Fruit fly (Drosophila melanogaster): ENCODE results near the gene Cp19.
A peak's percentile ranks its signal among the peaks of the same experiment; 100 is the strongest.

Cp19 gene

dm6 chr3L:8731494-8731994, 1.9 kb downstream of the Cp19 start, which contains the start of gene Cp16:
TSS of gene Cp16 (plus strand) at chr3L:8731944.
- TF ChIP-seq H2.0 (GFP tag; IDR thresholded peaks at IDR 0.05), result no peak
- TF ChIP-seq CG8281 (tag; optimal IDR thresholded peaks at IDR 0.05), result no peak
- no peak for TF ChIP-seq yki (optimal IDR thresholded peaks at IDR 0.05)
- no peak for TF ChIP-seq CG12769 (tag; optimal IDR thresholded peaks at IDR 0.05)
- TF ChIP-seq knrl (GFP tag; IDR thresholded peaks at IDR 0.05; ENCODE audit: partially characterized antibody), result peak; percentile 20; the same call in 1 of the 3 replicates
- no peak for TF ChIP-seq gsb (GFP tag; IDR thresholded peaks at IDR 0.05)
- no peak for TF ChIP-seq CG10959 (GFP tag; IDR thresholded peaks at IDR 0.05)
- TF ChIP-seq Dref (GFP tag; IDR thresholded peaks at IDR 0.05), result 0 out of 2 replicates have a peak, but pooled peaks have one; percentile 1
- peak; percentile 66 for TF ChIP-seq Hr39 (optimal IDR thresholded peaks at IDR 0.05)

dm6 chr3L:8741051-8741468, 11.4 kb downstream of the Cp19 start:
- no peak for TF ChIP-seq Oaz (GFP tag; IDR thresholded peaks at IDR 0.05)
- TF ChIP-seq CG2875 (GFP tag; optimal IDR thresholded peaks at IDR 0.05), result peak; percentile 27
- TF ChIP-seq Xrp1 (GFP tag; IDR thresholded peaks at IDR 0.05), result no peak
- no peak for TF ChIP-seq Usf (GFP tag; optimal IDR thresholded peaks at IDR 0.05)
- TF ChIP-seq CG11398 (GFP tag; optimal IDR thresholded peaks at IDR 0.05), result no peak
- peak; percentile 65 for TF ChIP-seq NfI (GFP tag; optimal IDR thresholded peaks at IDR 0.05)
- peak; percentile 58 for TF ChIP-seq HHEX (GFP tag; optimal IDR thresholded peaks at IDR 0.05)
- no peak for TF ChIP-seq Vsx1 (GFP tag; optimal IDR thresholded peaks at IDR 0.05)
- TF ChIP-seq sd (tag; optimal IDR thresholded peaks at IDR 0.05), result peak; percentile 98
- no peak for TF ChIP-seq cg (GFP tag; optimal IDR thresholded peaks at IDR 0.05)
- TF ChIP-seq Aef1 (GFP tag; IDR thresholded peaks at IDR 0.05), result no peak
- TF ChIP-seq CG2678 (tag; optimal IDR thresholded peaks at IDR 0.05), result no peak
- TF ChIP-seq odd (GFP tag; optimal IDR thresholded peaks at IDR 0.05), result peak; percentile 38
- no peak for TF ChIP-seq CG10959 (GFP tag; IDR thresholded peaks at IDR 0.05)
- no peak for TF ChIP-seq CG16863 (GFP tag; optimal IDR thresholded peaks at IDR 0.05)
- no peak for TF ChIP-seq run (tag; optimal IDR thresholded peaks at IDR 0.05)
- no peak for TF ChIP-seq CG7372 (GFP tag; IDR thresholded peaks at IDR 0.05)
- TF ChIP-seq HLH54F (GFP tag; optimal IDR thresholded peaks at IDR 0.05), result no peak
- TF ChIP-seq klu (GFP tag; IDR thresholded peaks at IDR 0.05), result no peak
- no peak for TF ChIP-seq CG3838 (GFP tag; optimal IDR thresholded peaks at IDR 0.05)
- no peak for TF ChIP-seq pho (GFP tag; optimal IDR thresholded peaks at IDR 0.05)
- TF ChIP-seq Dp (GFP tag; optimal IDR thresholded peaks at IDR 0.05), result no peak
- no peak; the same call in 1 of the 2 replicates for TF ChIP-seq CG14441 (GFP tag; IDR thresholded peaks at IDR 0.05)
- TF ChIP-seq CG10267 (tag; optimal IDR thresholded peaks at IDR 0.05), result no peak
- TF ChIP-seq CG31441 (GFP tag; IDR thresholded peaks at IDR 0.05), result no peak
- TF ChIP-seq zf30C (GFP tag; optimal IDR thresholded peaks at IDR 0.05), result no peak
- TF ChIP-seq CG31388 (GFP tag; optimal IDR thresholded peaks at IDR 0.05), result no peak
- TF ChIP-seq CG3065 (GFP tag; optimal IDR thresholded peaks at IDR 0.05), result no peak
- no peak for TF ChIP-seq twi (tag; optimal IDR thresholded peaks at IDR 0.05)
- no peak for TF ChIP-seq mirr (GFP tag; optimal IDR thresholded peaks at IDR 0.05)
- TF ChIP-seq CG12104 (GFP tag; optimal IDR thresholded peaks at IDR 0.05), result no peak
- no peak for TF ChIP-seq Camta (GFP tag; optimal IDR thresholded peaks at IDR 0.05)
- TF ChIP-seq CG11456 (GFP tag; IDR thresholded peaks at IDR 0.05), result no peak
- no peak for TF ChIP-seq CG6272 (GFP tag; IDR thresholded peaks at IDR 0.05)
- TF ChIP-seq shn (GFP tag; optimal IDR thresholded peaks at IDR 0.05), result no peak
- TF ChIP-seq CG10979 (tag; optimal IDR thresholded peaks at IDR 0.05), result no peak
- TF ChIP-seq gcm (GFP tag; optimal IDR thresholded peaks at IDR 0.05), result no peak
- no peak for TF ChIP-seq CG8089 (GFP tag; optimal IDR thresholded peaks at IDR 0.05)
- no peak for TF ChIP-seq Hey (tag; optimal IDR thresholded peaks at IDR 0.05)
- no peak for TF ChIP-seq CG11085 (GFP tag; IDR thresholded peaks at IDR 0.05)
- no peak for TF ChIP-seq luna (GFP tag; optimal IDR thresholded peaks at IDR 0.05)
- TF ChIP-seq mld (GFP tag; IDR thresholded peaks at IDR 0.05; ENCODE audit: partially characterized antibody), result no peak
- TF ChIP-seq CG11093 (GFP tag; IDR thresholded peaks at IDR 0.05), result no peak
- no peak for TF ChIP-seq Sin3A (optimal IDR thresholded peaks at IDR 0.05)
